Worm (Caenorhabditis elegans): ENCODE measurements around the gene cht-4.

DNA sequence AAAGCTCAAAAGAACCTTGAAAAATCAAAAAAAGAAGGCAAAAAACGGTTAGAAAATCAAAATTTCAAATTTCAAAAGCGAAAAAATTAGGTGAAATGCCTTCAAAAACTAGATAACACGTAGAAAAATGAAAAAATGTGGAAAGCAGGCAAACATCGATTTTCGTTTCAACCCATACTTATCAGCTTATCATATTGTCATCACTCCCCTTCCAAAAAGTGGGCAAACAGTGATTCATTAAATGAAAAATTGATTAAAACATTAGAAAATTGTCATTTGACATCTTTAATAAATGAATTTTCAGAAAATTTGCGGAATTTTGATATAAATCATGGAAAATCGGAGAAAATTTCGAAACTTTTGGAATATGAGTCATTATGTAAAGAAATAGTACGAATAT, 3.8 kb upstream of the cht-4 start:
- no peak for TF ChIP-seq tab-1 (GFP tag; IDR thresholded peaks at IDR 0.05)
- TF ChIP-seq cog-1 (tag; optimal IDR thresholded peaks at IDR 0.05) = no peak

Data from whole organism, midembryonic.